Worm (Caenorhabditis elegans): ENCODE results near the gene pqn-35.

pqn-35 gene

DNA sequence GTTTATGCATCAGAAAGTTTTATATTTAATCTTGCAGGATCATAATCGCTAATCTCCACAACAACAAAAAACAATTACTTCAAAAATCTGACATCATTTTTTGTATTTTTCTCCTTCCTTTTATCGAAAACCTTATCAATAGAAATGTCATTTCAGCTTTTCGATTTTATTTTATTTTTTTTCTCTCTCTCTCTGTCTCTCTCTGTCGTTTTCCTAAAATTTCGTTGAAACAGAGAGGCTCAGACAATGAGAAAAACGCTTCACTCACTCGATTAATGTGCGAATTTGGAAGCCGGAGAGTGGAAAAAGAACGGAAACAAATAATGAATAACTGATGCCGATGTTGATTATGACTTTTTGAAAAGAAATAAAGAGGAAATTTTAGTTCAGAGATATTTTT, 8.6 kb upstream of the pqn-35 start (continued):
- TF ChIP-seq hlh-30 (tag; optimal IDR thresholded peaks at IDR 0.05; ENCODE audit: insufficient read depth) (no peak), zag-1 (tag; optimal IDR thresholded peaks at IDR 0.05) (no peak), hif-1 (tag; optimal IDR thresholded peaks at IDR 0.05) (no peak), mxl-3 (GFP tag; optimal IDR thresholded peaks at IDR 0.05) (no peak), nhr-77 (tag; optimal IDR thresholded peaks at IDR 0.05) (peak; percentile 83), T26A8.4 (GFP tag; IDR thresholded peaks at IDR 0.05) (no peak), nhr-42 (GFP tag; IDR thresholded peaks at IDR 0.05) (no peak), zip-2 (tag; optimal IDR thresholded peaks at IDR 0.05) (no peak), mep-1 (tag; optimal IDR thresholded peaks at IDR 0.05) (peak; percentile 38), lin-39 (tag; optimal IDR thresholded peaks at IDR 0.05) (no peak)

DNA sequence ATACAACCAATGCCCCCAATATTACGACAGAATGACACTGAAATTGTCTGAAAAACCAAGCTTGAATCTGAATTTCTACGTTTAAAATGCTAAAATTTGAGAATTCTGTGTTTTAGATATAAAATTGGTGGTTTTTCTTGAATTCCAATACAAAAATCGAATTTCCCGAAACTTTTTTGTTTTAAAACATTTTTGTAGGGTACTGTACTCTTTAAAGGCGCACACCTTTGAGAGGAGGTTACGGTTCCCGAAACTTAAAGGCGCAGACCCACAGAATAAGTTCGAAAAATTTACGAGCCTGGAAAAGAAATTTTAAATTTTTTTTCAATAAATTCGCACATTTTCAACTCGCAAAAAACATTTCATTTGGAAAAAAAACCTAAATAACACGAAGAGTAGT, 8.1 kb upstream of the pqn-35 start:
- TF ChIP-seq lin-38 (GFP tag; IDR thresholded peaks at IDR 0.05) (peak; percentile 42; the same call in 1 of the 2 replicates), aha-1 (tag) (peak; percentile 13), lsy-2 (tag; optimal IDR thresholded peaks at IDR 0.05) (peak in 1 of 2 experiments; percentile 4), ctbp-1 (GFP tag; IDR thresholded peaks at IDR 0.05) (no peak), snpc-4 (tag; optimal IDR thresholded peaks at IDR 0.05) (no peak), unc-130 (GFP tag; optimal IDR thresholded peaks at IDR 0.05) (peak; percentile 61), F49E8.2 (tag; optimal IDR thresholded peaks at IDR 0.05; ENCODE audit: borderline replicate concordance) (peak; percentile 47)

DNA sequence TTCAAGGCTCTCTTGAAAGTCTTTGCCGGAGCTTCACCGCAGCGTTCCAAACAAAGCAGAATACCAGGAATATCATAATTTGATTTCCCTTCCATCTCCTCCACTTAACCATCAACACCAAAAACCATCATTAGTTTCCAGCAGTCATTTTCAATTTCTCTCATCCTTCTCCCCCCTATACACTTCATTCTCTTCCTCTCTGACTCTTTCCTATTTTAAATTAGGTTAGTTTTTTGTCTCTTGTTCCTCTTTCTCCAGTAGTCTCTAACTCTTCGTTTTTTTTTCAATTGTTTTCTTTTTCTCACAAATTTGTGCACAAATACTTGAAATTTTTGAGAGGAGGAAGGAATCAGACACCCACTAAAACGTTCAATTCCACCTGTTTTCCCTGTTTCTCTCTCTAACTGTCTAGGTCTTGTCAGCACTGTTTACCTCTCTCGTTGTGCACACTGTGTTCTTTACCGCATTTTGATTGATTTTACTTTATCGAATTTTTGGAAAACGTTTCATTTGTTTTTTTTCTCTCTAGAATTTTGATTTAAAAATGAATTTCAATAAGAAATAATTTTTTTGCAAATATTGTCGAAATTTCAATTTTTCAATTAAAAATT, 6.0 kb upstream of the pqn-35 start:
- no peak for TF ChIP-seq mdl-1 (tag; optimal IDR thresholded peaks at IDR 0.05)
- TF ChIP-seq hlh-11 (tag; optimal IDR thresholded peaks at IDR 0.05), result peak; percentile 15
- TF ChIP-seq Y5F2A.4 (GFP tag; optimal IDR thresholded peaks at IDR 0.05), result no peak
- no peak for TF ChIP-seq hif-1 (tag; optimal IDR thresholded peaks at IDR 0.05)
- TF ChIP-seq spr-3 (GFP tag; optimal IDR thresholded peaks at IDR 0.05), result no peak
- TF ChIP-seq fkh-10 (GFP tag; optimal IDR thresholded peaks at IDR 0.05), result peak; percentile 76
- TF ChIP-seq hmg-1.1 (GFP tag; IDR thresholded peaks at IDR 0.05), result no peak
- no peak for TF ChIP-seq nhr-77 (tag; optimal IDR thresholded peaks at IDR 0.05)
- TF ChIP-seq ces-1 (GFP tag; optimal IDR thresholded peaks at IDR 0.05), result peak; percentile 85
- TF ChIP-seq daf-16 (GFP tag; optimal IDR thresholded peaks at IDR 0.05), result no peak
- TF ChIP-seq daf-16 (tag; optimal IDR thresholded peaks at IDR 0.05), result peak; percentile 77
- TF ChIP-seq ceh-44 (GFP tag; IDR thresholded peaks at IDR 0.05), result no peak
- no peak for TF ChIP-seq daf-19 (GFP tag; conservative IDR thresholded peaks at IDR 0.05)
- TF ChIP-seq T20F7.1 (GFP tag; optimal IDR thresholded peaks at IDR 0.05), result no peak
- TF ChIP-seq nhr-28 (tag; optimal IDR thresholded peaks at IDR 0.05), result peak; percentile 9
- TF ChIP-seq aha-1 (tag), result peak; percentile 66

DNA sequence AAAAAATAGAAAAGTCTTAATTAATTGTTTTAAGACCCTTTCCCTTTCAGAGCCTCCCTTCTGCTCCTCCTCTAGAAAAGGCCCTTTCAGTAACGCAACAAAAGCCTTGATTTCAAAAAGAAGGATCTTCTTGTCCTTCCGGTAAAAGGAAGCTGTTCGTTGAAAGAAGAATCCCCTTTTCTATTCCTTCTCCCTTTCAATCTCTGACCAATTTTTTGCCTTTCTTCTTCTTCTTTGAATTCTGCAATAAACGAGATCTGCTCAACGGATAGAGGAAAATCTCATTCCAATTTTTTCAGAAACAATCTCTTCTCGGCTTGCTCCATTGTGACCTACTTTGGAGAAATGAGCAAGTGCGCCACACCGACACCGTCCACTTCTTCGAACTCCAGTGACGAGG, 4.7 kb upstream of the pqn-35 start, which contains the start of gene F35D11.3:
Gene F35D11.3 (plus strand): TSS at position 300 of the 400 bp plus-strand sequence.
- TF ChIP-seq fkh-10 (GFP tag; optimal IDR thresholded peaks at IDR 0.05) (peak; percentile 62), R02D3.7 (tag; optimal IDR thresholded peaks at IDR 0.05) (no peak), nhr-11 (tag; optimal IDR thresholded peaks at IDR 0.05) (no peak)

DNA sequence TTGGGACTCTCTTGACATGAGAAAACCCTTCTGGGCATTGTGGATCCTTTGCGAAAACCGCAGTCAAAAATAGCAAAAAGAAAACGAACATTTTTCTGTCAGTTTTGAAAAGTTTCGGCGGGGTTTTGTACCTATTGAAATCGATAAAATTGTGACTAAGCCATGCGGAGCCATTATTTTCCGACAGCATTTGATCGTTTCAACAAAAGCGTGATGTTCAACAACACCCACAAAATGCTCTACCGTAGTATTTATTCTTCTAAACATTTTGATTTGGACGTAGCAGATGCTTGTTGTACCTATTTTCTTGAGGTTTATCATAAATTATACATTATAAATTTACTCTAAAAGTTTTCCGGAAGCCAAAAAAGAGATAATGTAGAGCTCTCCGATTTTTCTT, 3.6 kb downstream of the pqn-35 start, which contains the start of gene clec-136:
Gene clec-136 (minus strand): TSS at position 101 of the 400 bp plus-strand sequence.
- TF ChIP-seq daf-12 (tag; optimal IDR thresholded peaks at IDR 0.05) (no peak), ceh-82 (tag; optimal IDR thresholded peaks at IDR 0.05) (no peak), aha-1 (tag) (no peak), nhr-102 (tag; optimal IDR thresholded peaks at IDR 0.05) (no peak), ceh-32 (tag; optimal IDR thresholded peaks at IDR 0.05; ENCODE audit: poor library complexity) (no peak), jun-1 (tag; optimal IDR thresholded peaks at IDR 0.05) (no peak), F49E8.2 (tag; optimal IDR thresholded peaks at IDR 0.05; ENCODE audit: borderline replicate concordance) (no peak), hlh-11 (tag; optimal IDR thresholded peaks at IDR 0.05) (no peak), attf-4 (tag; optimal IDR thresholded peaks at IDR 0.05) (no peak), lin-13 (GFP tag; optimal IDR thresholded peaks at IDR 0.05) (no peak), dve-1 (tag; optimal IDR thresholded peaks at IDR 0.05; ENCODE audit: insufficient read depth) (no peak)

Data from whole organism, L4 larva.